Fruit fly (Drosophila melanogaster): Measurements from ENCODE around the gene CG7065.

dm6 chrX:9192429-9192828, 50.1 kb downstream of the CG7065 start, which contains the start of gene CG12056:
- no peak for TF ChIP-seq CG14655 (GFP tag; optimal IDR thresholded peaks at IDR 0.05)
- TF ChIP-seq gl (tag; optimal IDR thresholded peaks at IDR 0.05): no peak
- TF ChIP-seq Pif1B (GFP tag; optimal IDR thresholded peaks at IDR 0.05): no peak
- TF ChIP-seq Ets98B (GFP tag; IDR thresholded peaks at IDR 0.05): no peak
- no peak for TF ChIP-seq rn (GFP tag; IDR thresholded peaks at IDR 0.05)
- TF ChIP-seq CG15710 (tag; optimal IDR thresholded peaks at IDR 0.05): no peak
- TF ChIP-seq CG4496 (GFP tag; IDR thresholded peaks at IDR 0.05): no peak
- TF ChIP-seq CG9948 (tag; optimal IDR thresholded peaks at IDR 0.05): no peak
- no peak for TF ChIP-seq CG8301 (tag; optimal IDR thresholded peaks at IDR 0.05)
- TF ChIP-seq EcR (GFP tag; optimal IDR thresholded peaks at IDR 0.05): no peak
- TF ChIP-seq Pif1A (GFP tag; optimal IDR thresholded peaks at IDR 0.05): no peak
- TF ChIP-seq CG13204 (GFP tag; optimal IDR thresholded peaks at IDR 0.05): no peak
- TF ChIP-seq CG12605 (GFP tag; IDR thresholded peaks at IDR 0.05): no peak

Measured in whole organism, pupa.